Fruit fly (Drosophila melanogaster): ENCODE data around the gene ALiX.

dm6 chr3R:27738287-27738686 is 38.4 kb upstream of the ALiX start:
- no peak for TF ChIP-seq Sox102F (GFP tag; optimal IDR thresholded peaks at IDR 0.05)
- 0 out of 2 replicates have a peak, but pooled peaks have one; percentile 22 for TF ChIP-seq CG15336 (GFP tag; IDR thresholded peaks at IDR 0.05)
- no peak for TF ChIP-seq Hr39 (GFP tag; optimal IDR thresholded peaks at IDR 0.05)
- TF ChIP-seq net (GFP tag; optimal IDR thresholded peaks at IDR 0.05) = no peak
- TF ChIP-seq Eip78C (GFP tag) = no peak
- no peak for TF ChIP-seq CG34406 (GFP tag; optimal IDR thresholded peaks at IDR 0.05)
- TF ChIP-seq achi (GFP tag; optimal IDR thresholded peaks at IDR 0.05) = no peak

All from whole organism, prepupa.